Worm (Caenorhabditis elegans): Measurements from ENCODE around the gene C15B12.9.

- TF ChIP-seq lin-35 (GFP tag; optimal IDR thresholded peaks at IDR 0.05) (no peak), nhr-28 (tag; optimal IDR thresholded peaks at IDR 0.05) (no peak), ztf-11 (tag; optimal IDR thresholded peaks at IDR 0.05) (no peak), tbx-2 (tag; optimal IDR thresholded peaks at IDR 0.05) (no peak)
These were observed 34.5 kb downstream of the C15B12.9 start for ce11 chrX:6503148-6503547.
